Fruit fly (Drosophila melanogaster): ENCODE results near the gene Megf8.

The Megf8 gene

DNA sequence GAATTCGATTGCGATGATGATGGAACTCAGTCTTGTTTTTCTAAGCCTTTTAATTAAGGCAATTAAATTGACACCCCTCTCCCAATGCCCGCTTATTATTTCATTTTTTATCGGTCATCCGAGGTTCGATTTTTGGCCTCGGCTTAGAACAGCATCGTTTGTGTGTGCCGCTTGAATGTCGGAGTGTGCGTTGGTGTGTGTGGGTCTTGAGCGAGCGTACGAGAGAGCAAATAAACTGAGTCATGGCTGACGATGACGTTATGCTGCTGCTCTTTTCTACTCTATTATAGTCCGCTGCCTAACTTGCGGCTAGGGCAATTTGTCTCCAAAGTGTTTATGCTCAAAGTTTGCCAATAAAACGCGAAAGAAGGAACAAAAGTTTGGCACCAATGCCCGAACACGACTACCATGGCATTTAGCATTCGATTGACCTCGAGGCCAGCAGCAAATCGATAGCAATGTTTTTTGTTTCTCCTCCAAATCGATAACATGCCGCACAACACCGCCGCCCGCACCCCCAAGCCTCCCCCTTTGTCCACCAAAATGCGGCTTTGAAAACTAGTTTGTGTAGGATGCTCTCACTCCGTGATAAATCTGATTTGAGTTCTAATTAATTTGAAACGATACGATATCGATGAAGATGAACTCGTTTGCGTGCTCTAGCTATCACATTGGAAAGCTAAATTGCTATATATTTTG, 42.3 kb downstream of the Megf8 start:
- TF ChIP-seq insv (optimal IDR thresholded peaks at IDR 0.05) (no peak), Sin3A (optimal IDR thresholded peaks at IDR 0.05) (no peak), psq (optimal IDR thresholded peaks at IDR 0.05) (no peak), h (optimal IDR thresholded peaks at IDR 0.05) (no peak), ttk (optimal IDR thresholded peaks at IDR 0.05) (no peak), Myc (optimal IDR thresholded peaks at IDR 0.05) (no peak)

- TF ChIP-seq Myc (optimal IDR thresholded peaks at IDR 0.05) (no peak), psq (optimal IDR thresholded peaks at IDR 0.05) (no peak), h (optimal IDR thresholded peaks at IDR 0.05) (no peak), ttk (optimal IDR thresholded peaks at IDR 0.05) (no peak), Sin3A (optimal IDR thresholded peaks at IDR 0.05) (no peak)
These were observed 43.6 kb downstream of the Megf8 start for dm6 chr2L:8086736-8087467.

- TF ChIP-seq Sin3A (optimal IDR thresholded peaks at IDR 0.05) (no peak), insv (optimal IDR thresholded peaks at IDR 0.05) (no peak), psq (optimal IDR thresholded peaks at IDR 0.05) (no peak), Myc (optimal IDR thresholded peaks at IDR 0.05) (no peak), h (optimal IDR thresholded peaks at IDR 0.05) (no peak), ttk (optimal IDR thresholded peaks at IDR 0.05) (no peak)
These were observed 44.2 kb downstream of the Megf8 start for dm6 chr2L:8087468-8087789.

DNA sequence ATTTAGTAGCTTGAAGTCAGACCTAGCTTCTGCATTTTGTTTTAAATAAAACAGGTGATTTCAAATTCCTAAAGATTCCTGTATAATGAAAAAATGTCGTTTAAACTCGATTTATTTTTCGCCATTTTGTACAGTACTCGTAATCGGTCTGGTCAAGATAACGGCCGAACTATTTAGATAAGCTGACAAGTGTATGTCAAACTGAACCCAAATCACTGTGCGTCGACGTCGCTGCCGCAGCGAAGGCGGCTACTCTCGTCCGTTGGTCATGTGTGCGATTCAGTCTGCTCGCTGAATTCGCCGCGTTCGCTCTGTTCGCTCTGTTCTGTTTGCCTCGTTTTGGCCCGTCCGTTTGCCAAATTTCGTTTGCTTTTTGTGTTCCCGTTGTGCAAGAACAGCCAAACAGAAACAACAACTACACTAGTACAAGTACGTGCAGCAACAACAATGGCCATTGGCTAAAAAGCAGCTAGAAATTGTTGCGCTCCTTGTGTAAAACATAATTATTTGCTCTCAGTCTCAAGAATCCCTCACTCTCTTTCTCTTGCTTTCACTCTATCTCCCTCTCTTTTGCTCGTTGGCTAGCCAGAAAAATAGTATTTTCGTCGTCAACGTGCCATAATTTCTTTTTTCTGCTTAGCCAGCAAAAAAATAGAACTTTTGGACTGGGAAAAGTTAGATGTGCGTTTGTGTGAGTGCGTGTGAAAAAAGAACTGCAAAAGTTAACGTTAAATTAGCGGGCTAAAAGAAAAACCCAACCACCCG, 44.9 kb downstream of the Megf8 start:
- no peak for TF ChIP-seq h (optimal IDR thresholded peaks at IDR 0.05)
- TF ChIP-seq psq (optimal IDR thresholded peaks at IDR 0.05), result no peak
- TF ChIP-seq insv (optimal IDR thresholded peaks at IDR 0.05), result no peak
- no peak for TF ChIP-seq Sin3A (optimal IDR thresholded peaks at IDR 0.05)

DNA sequence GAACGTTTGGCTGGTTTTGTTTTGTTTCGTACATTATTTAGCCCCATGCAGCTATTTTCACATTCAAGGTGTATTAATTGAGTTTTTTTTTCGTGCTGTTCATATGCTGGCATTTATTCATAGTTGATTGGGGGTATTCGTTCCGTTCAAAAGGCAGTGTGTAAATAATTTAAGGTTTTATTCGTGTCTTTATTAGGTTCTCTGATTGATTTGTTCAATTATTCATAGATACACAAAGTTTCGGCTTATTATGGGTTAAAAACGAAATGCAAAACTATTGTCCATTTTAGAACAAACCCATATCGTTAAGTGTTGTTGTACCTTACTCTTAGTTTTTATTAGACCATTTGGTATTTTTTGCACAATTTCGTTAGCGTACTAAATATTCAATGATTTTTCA, 48.2 kb downstream of the Megf8 start:
- TF ChIP-seq Sin3A (optimal IDR thresholded peaks at IDR 0.05), result no peak
- TF ChIP-seq insv (optimal IDR thresholded peaks at IDR 0.05), result no peak
- TF ChIP-seq Myc (optimal IDR thresholded peaks at IDR 0.05), result no peak
- no peak for TF ChIP-seq h (optimal IDR thresholded peaks at IDR 0.05)
- no peak for TF ChIP-seq ttk (optimal IDR thresholded peaks at IDR 0.05)
- no peak for TF ChIP-seq psq (optimal IDR thresholded peaks at IDR 0.05)

- TF ChIP-seq psq (optimal IDR thresholded peaks at IDR 0.05) (no peak), insv (optimal IDR thresholded peaks at IDR 0.05) (no peak), Myc (optimal IDR thresholded peaks at IDR 0.05) (no peak), Sin3A (optimal IDR thresholded peaks at IDR 0.05) (no peak)
These were observed 48.6 kb downstream of the Megf8 start for dm6 chr2L:8091908-8092307.

DNA sequence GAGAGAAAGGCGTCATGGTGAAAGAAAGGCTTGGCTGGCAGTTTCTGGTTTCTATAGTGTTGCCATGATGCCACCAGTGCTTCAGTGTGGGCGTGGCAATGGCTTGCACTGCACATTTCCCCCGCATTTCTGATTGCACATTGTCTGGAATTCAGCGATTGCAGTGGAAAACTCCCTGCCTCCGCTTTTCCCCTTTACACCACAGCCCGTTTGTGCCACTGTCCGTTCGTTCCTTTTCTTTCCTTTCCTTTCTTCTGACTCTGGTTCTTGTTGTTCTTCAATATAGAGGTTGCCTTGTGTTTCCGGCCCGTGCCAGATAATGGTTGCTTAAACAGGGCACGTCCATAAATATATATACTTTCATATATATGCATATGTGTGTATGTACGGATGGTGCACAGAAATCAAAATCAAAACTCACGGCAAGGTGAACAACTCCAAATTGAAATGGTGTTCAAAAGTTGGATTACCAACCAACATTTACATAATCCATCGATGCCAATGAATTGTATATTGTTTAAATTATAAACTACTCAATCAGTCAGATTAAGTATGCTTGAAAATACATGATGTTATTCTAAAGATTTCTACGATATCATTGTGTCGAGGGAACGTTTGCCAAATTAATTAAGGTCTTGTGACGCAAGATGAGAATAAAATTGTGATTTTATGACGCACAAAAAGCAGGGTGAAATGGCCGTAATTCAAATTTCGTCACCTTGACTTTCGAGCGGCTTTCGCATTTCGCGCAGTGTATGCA, 50.1 kb downstream of the Megf8 start:
- TF ChIP-seq Sin3A (optimal IDR thresholded peaks at IDR 0.05), result no peak
- no peak for TF ChIP-seq h (optimal IDR thresholded peaks at IDR 0.05)
- no peak for TF ChIP-seq Myc (optimal IDR thresholded peaks at IDR 0.05)
- TF ChIP-seq ttk (optimal IDR thresholded peaks at IDR 0.05), result no peak
- no peak for TF ChIP-seq insv (optimal IDR thresholded peaks at IDR 0.05)
- TF ChIP-seq psq (optimal IDR thresholded peaks at IDR 0.05), result no peak

- TF ChIP-seq ttk (optimal IDR thresholded peaks at IDR 0.05) (no peak), h (optimal IDR thresholded peaks at IDR 0.05) (no peak), insv (optimal IDR thresholded peaks at IDR 0.05) (no peak), Myc (optimal IDR thresholded peaks at IDR 0.05) (no peak), psq (optimal IDR thresholded peaks at IDR 0.05) (no peak), Sin3A (optimal IDR thresholded peaks at IDR 0.05) (no peak)
These were observed 51.0 kb downstream of the Megf8 start for dm6 chr2L:8094058-8094825.

DNA sequence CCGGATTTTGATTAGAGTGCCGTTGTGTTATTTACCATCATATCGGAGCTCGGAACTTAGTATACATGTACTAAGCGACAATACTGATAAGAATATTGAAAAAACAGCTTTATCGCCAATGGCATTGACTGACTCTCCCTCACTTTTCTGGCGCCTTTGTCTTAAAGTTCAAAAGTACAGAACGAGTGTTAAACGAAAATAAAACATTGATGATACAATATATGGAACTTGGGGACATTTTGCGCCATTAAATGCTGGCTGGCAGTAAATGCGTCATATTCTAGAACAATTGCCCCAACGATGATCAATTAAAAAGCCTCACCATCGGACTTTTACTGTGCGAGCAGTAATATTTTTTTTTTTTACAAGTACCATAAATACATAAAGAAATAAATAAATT, 51.9 kb downstream of the Megf8 start:
- TF ChIP-seq Sin3A (optimal IDR thresholded peaks at IDR 0.05) (no peak), Myc (optimal IDR thresholded peaks at IDR 0.05) (no peak), h (optimal IDR thresholded peaks at IDR 0.05) (no peak), ttk (optimal IDR thresholded peaks at IDR 0.05) (no peak)

- TF ChIP-seq Sin3A (optimal IDR thresholded peaks at IDR 0.05) (no peak), insv (optimal IDR thresholded peaks at IDR 0.05) (no peak), ttk (optimal IDR thresholded peaks at IDR 0.05) (no peak)
These were observed 54.2 kb downstream of the Megf8 start for dm6 chr2L:8097461-8097860.
